Fruit fly (Drosophila melanogaster): ENCODE data around the gene Vml.

Gene Vml

dm6 chrX:2269822-2270556 is 5.6 kb upstream of the Vml start (continued):
- TF ChIP-seq CG14710 (tag; optimal IDR thresholded peaks at IDR 0.05): no peak
- TF ChIP-seq CG7839 (tag; optimal IDR thresholded peaks at IDR 0.05): no peak
- no peak for TF ChIP-seq lilli (GFP tag; optimal IDR thresholded peaks at IDR 0.05)
- TF ChIP-seq vnd (GFP tag; IDR thresholded peaks at IDR 0.05; ENCODE audit: partially characterized antibody): no peak
- no peak for TF ChIP-seq bigmax (GFP tag; optimal IDR thresholded peaks at IDR 0.05)
- TF ChIP-seq CG34422 (GFP tag; IDR thresholded peaks at IDR 0.05): 0 out of 3 replicates have a peak, but pooled peaks have one; percentile 17
- TF ChIP-seq otp (GFP tag; IDR thresholded peaks at IDR 0.05): no peak
- peak; percentile 73; the same call in 1 of the 2 replicates for TF ChIP-seq CG10321 (GFP tag; IDR thresholded peaks at IDR 0.05)
- no peak for TF ChIP-seq Dp (GFP tag; optimal IDR thresholded peaks at IDR 0.05)
- 0 out of 3 replicates have a peak, but pooled peaks have one; percentile 23 for TF ChIP-seq CG6791 (GFP tag; IDR thresholded peaks at IDR 0.05; ENCODE audit: partially characterized antibody)
- no peak for TF ChIP-seq CG3726 (GFP tag; IDR thresholded peaks at IDR 0.05)
- no peak for TF ChIP-seq CG1233 (GFP tag; optimal IDR thresholded peaks at IDR 0.05)
- no peak for TF ChIP-seq da (GFP tag; optimal IDR thresholded peaks at IDR 0.05)
- no peak for TF ChIP-seq zen2 (GFP tag; IDR thresholded peaks at IDR 0.05; ENCODE audit: partially characterized antibody)
- no peak for TF ChIP-seq bowl (GFP tag; IDR thresholded peaks at IDR 0.05)
- no peak for TF ChIP-seq CG14860 (GFP tag; IDR thresholded peaks at IDR 0.05; ENCODE audit: partially characterized antibody)
- TF ChIP-seq kay (GFP tag; optimal IDR thresholded peaks at IDR 0.05): no peak
- TF ChIP-seq pzg (GFP tag; optimal IDR thresholded peaks at IDR 0.05): no peak
- no peak for TF ChIP-seq danr (GFP tag; IDR thresholded peaks at IDR 0.05)
- TF ChIP-seq CG9437 (GFP tag; optimal IDR thresholded peaks at IDR 0.05): no peak
- TF ChIP-seq Oaz (GFP tag; IDR thresholded peaks at IDR 0.05): no peak
- peak; percentile 61 for TF ChIP-seq sqz (GFP tag; optimal IDR thresholded peaks at IDR 0.05)
- no peak for TF ChIP-seq CG1792 (GFP tag; optimal IDR thresholded peaks at IDR 0.05)
- TF ChIP-seq Drgx (GFP tag; IDR thresholded peaks at IDR 0.05): peak; percentile 56
- peak; percentile 12 for TF ChIP-seq B-H2 (GFP tag; optimal IDR thresholded peaks at IDR 0.05)
- TF ChIP-seq Nf-YC (tag; optimal IDR thresholded peaks at IDR 0.05): no peak
- peak; percentile 8 for TF ChIP-seq YL-1 (GFP tag; optimal IDR thresholded peaks at IDR 0.05)
- no peak for TF ChIP-seq CG13775 (GFP tag; optimal IDR thresholded peaks at IDR 0.05)
- TF ChIP-seq sens (GFP tag): peak; percentile 51
- peak; percentile 58 for TF ChIP-seq Kr (GFP tag; optimal IDR thresholded peaks at IDR 0.05)
- TF ChIP-seq Med (GFP tag): peak; percentile 58
- TF ChIP-seq onecut (GFP tag; IDR thresholded peaks at IDR 0.05): no peak
- no peak for TF ChIP-seq lmd (GFP tag; IDR thresholded peaks at IDR 0.05)
- no peak for TF ChIP-seq pho (GFP tag; optimal IDR thresholded peaks at IDR 0.05)
- no peak for TF ChIP-seq CG4404 (GFP tag; IDR thresholded peaks at IDR 0.05)
- no peak for TF ChIP-seq yki (optimal IDR thresholded peaks at IDR 0.05)
- no peak for TF ChIP-seq CG8388 (GFP tag; optimal IDR thresholded peaks at IDR 0.05)
- no peak for TF ChIP-seq Tbp (GFP tag; optimal IDR thresholded peaks at IDR 0.05)
- TF ChIP-seq pros (GFP tag; optimal IDR thresholded peaks at IDR 0.05): no peak
- no peak for TF ChIP-seq slou (GFP tag; optimal IDR thresholded peaks at IDR 0.05)
- no peak for TF ChIP-seq CG18262 (tag; optimal IDR thresholded peaks at IDR 0.05)
- no peak for TF ChIP-seq abd-A (tag; optimal IDR thresholded peaks at IDR 0.05)
- no peak for TF ChIP-seq chinmo (GFP tag; IDR thresholded peaks at IDR 0.05; ENCODE audit: partially characterized antibody)
- no peak for TF ChIP-seq CG11247 (GFP tag; IDR thresholded peaks at IDR 0.05)
- TF ChIP-seq CG6254 (GFP tag; optimal IDR thresholded peaks at IDR 0.05): no peak
- no peak for TF ChIP-seq CG16813 (GFP tag; IDR thresholded peaks at IDR 0.05; ENCODE audit: partially characterized antibody)
- TF ChIP-seq ase (GFP tag; IDR thresholded peaks at IDR 0.05): no peak
- no peak for TF ChIP-seq CG3847 (GFP tag; IDR thresholded peaks at IDR 0.05)
- TF ChIP-seq crol (GFP tag; IDR thresholded peaks at IDR 0.05): peak; percentile 73
- TF ChIP-seq Sry-δ (GFP tag; optimal IDR thresholded peaks at IDR 0.05): no peak
- no peak for TF ChIP-seq D19B (GFP tag; optimal IDR thresholded peaks at IDR 0.05)

Measured in whole organism, embryonic.